Worm (Caenorhabditis elegans) whole organism, mixed stage, embryonic: Measurements from ENCODE around the gene tlk-1.

Experiments used
- elt-1 ChIP-seq: sonication (generic microtip); optimal IDR thresholded peaks from 2 replicates; lab custom pipeline; 2017; ENCODE audit warnings: missing genetic modification characterization, mild to moderate bottlenecking, missing compliant biosample characterization, antibody characterized with exemption, moderate library complexity, borderline replicate concordance; ENCODE audit not compliant: insufficient read depth
- elt-3 ChIP-seq: fragments of 150-350 bp; optimal IDR thresholded peaks from 2 replicates; lab custom pipeline; 2014; ENCODE audit warnings: missing biosample characterization, missing genetic modification characterization
- mls-2 ChIP-seq: sonication (generic microtip); optimal IDR thresholded peaks from 2 replicates; lab custom pipeline; 2016; ENCODE audit warnings: mild to moderate bottlenecking, missing genetic modification characterization, moderate library complexity, missing compliant biosample characterization
- nhr-237 ChIP-seq: fragments of 150-350 bp; optimal IDR thresholded peaks from 2 replicates; lab custom pipeline; 2014; ENCODE audit warnings: missing biosample characterization, missing genetic modification characterization
- nhr-28 ChIP-seq: fragments of 150-350 bp; optimal IDR thresholded peaks from 2 replicates; lab custom pipeline; 2014; ENCODE audit warnings: missing biosample characterization, missing genetic modification characterization
- nhr-76 ChIP-seq: sonication (generic microtip); optimal IDR thresholded peaks from 2 replicates; lab custom pipeline; 2017; ENCODE audit warnings: missing biosample characterization, missing genetic modification characterization
- snpc-4 ChIP-seq: fragments of 150-350 bp; optimal IDR thresholded peaks from 2 replicates; lab custom pipeline; 2014; ENCODE audit warnings: missing biosample characterization, missing genetic modification characterization
- unc-62 ChIP-seq: fragments of 150-350 bp; optimal IDR thresholded peaks from 2 replicates; lab custom pipeline; 2014; ENCODE audit warnings: missing biosample characterization, missing genetic modification reagents, missing genetic modification characterization
- ztf-11 ChIP-seq: fragments of 150-350 bp; optimal IDR thresholded peaks from 2 replicates; lab custom pipeline; 2014; ENCODE audit warnings: missing biosample characterization, missing genetic modification characterization

- TF ChIP-seq nhr-237 (tag; lab: Kevin White, UChicago) (no peak), nhr-76 (tag; lab: Kevin White, UChicago) (no peak), snpc-4 (no peak), ztf-11 (tag; lab: Kevin White, UChicago) (no peak), nhr-28 (tag; lab: Kevin White, UChicago) (no peak), mls-2 (tag; lab: Kevin White, UChicago) (no peak), unc-62 (GFP tag; lab: Kevin White, UChicago) (no peak), elt-3 (tag; lab: Kevin White, UChicago) (no peak), elt-1 (no peak)
These were observed 43.9 kb upstream of the tlk-1 start, which contains the start of gene C15H7.4 for ce11 chrIII:9655802-9656201.
